Worm (Caenorhabditis elegans) whole organism, L3 larva: Measurements from ENCODE around the gene F38B7.3.

Experiments
- R02D3.7 ChIP-seq: fragments of 150-350 bp; optimal IDR thresholded peaks from 2 replicates; lab custom pipeline; 2014; ENCODE audit warnings: missing biosample characterization, missing genetic modification characterization
- ZK546.5 ChIP-seq: sonication (generic microtip); optimal IDR thresholded peaks from 2 replicates; lab custom pipeline; 2017; ENCODE audit warnings: missing biosample characterization, missing genetic modification characterization
- aly-2 ChIP-seq: fragments of 150-350 bp; optimal IDR thresholded peaks from 2 replicates; lab custom pipeline; 2014; ENCODE audit warnings: missing biosample characterization, missing genetic modification characterization
- ceh-16 ChIP-seq: sonication (generic microtip); optimal IDR thresholded peaks from 2 replicates; lab custom pipeline; 2017; ENCODE audit warnings: missing biosample characterization, missing genetic modification characterization
- ceh-82 ChIP-seq: fragments of 150-350 bp; optimal IDR thresholded peaks from 2 replicates; lab custom pipeline; 2014; ENCODE audit warnings: missing biosample characterization, missing genetic modification characterization
- egl-27 ChIP-seq: sonication (generic microtip); optimal IDR thresholded peaks from 4 replicates; lab custom pipeline; 2017; ENCODE audit warnings: missing biosample characterization, missing genetic modification reagents, missing genetic modification characterization
- egl-5 ChIP-seq: fragments of 150-350 bp; optimal IDR thresholded peaks from 2 replicates; lab custom pipeline; 2017; ENCODE audit warnings: missing biosample characterization, missing genetic modification reagents, missing genetic modification characterization, inconsistent platforms
- elt-1 ChIP-seq: fragments of 150-350 bp; optimal IDR thresholded peaks from 2 replicates; lab custom pipeline; 2014; ENCODE audit warnings: missing biosample characterization, missing genetic modification characterization
- elt-2 ChIP-seq: sonication (generic microtip); optimal IDR thresholded peaks from 2 replicates; lab custom pipeline; 2016; ENCODE audit warnings: missing genetic modification reagents, mild to moderate bottlenecking, missing genetic modification characterization, missing compliant biosample characterization
- elt-3 ChIP-seq, 3 experiments: fragments of 150-350 bp in 1 of 3; sonication (generic microtip) in 2 of 3; optimal IDR thresholded peaks; 2 replicates in 2 of 3; 4 replicates in 1 of 3; lab custom pipeline; 2014 to 2017; ENCODE audit warnings: missing biosample characterization in 3 of 3, missing genetic modification characterization in 3 of 3
- eor-1 ChIP-seq, 2 experiments: fragments of 150-350 bp; optimal IDR thresholded peaks; 2 replicates each; lab custom pipeline; 2014 to 2018; ENCODE audit warnings: missing biosample characterization in 2 of 2, missing genetic modification characterization in 2 of 2
- fkh-10 ChIP-seq: sonication (generic microtip); optimal IDR thresholded peaks from 2 replicates; lab custom pipeline; 2017; ENCODE audit warnings: missing biosample characterization, missing genetic modification reagents, missing genetic modification characterization
- fkh-2 ChIP-seq: fragments of 150-350 bp; optimal IDR thresholded peaks from 2 replicates; lab custom pipeline; 2014; ENCODE audit warnings: missing biosample characterization, missing genetic modification reagents, missing genetic modification characterization
- fos-1 ChIP-seq: fragments of 150-350 bp; optimal IDR thresholded peaks from 2 replicates; lab custom pipeline; 2014; ENCODE audit warnings: missing biosample characterization, missing genetic modification characterization
- jun-1 ChIP-seq: fragments of 150-350 bp; optimal IDR thresholded peaks from 2 replicates; lab custom pipeline; 2014; ENCODE audit warnings: missing biosample characterization, missing genetic modification reagents, missing genetic modification characterization
- lin-15B ChIP-seq: fragments of 150-350 bp; optimal IDR thresholded peaks from 2 replicates; lab custom pipeline; 2014; ENCODE audit warnings: missing biosample characterization, missing genetic modification characterization
- lsy-12 ChIP-seq: sonication (generic microtip); optimal IDR thresholded peaks from 2 replicates; lab custom pipeline; 2016; ENCODE audit warnings: mild to moderate bottlenecking, missing genetic modification characterization, missing compliant biosample characterization
- mdl-1 ChIP-seq: fragments of 150-350 bp; optimal IDR thresholded peaks from 2 replicates; lab custom pipeline; 2014; ENCODE audit warnings: missing biosample characterization, missing genetic modification characterization
- mml-1 ChIP-seq: fragments of 150-350 bp; sonication (generic microtip); optimal IDR thresholded peaks from 3 replicates; lab custom pipeline; 2014; ENCODE audit warnings: missing biosample characterization, missing genetic modification characterization
- nfya-1 ChIP-seq: sonication (generic microtip); optimal IDR thresholded peaks from 2 replicates; lab custom pipeline; 2017; ENCODE audit warnings: missing genetic modification characterization, mild to moderate bottlenecking, missing compliant biosample characterization, antibody characterized with exemption, moderate library complexity; ENCODE audit not compliant: insufficient read depth
- nhr-11 ChIP-seq: fragments of 150-350 bp; optimal IDR thresholded peaks from 2 replicates; lab custom pipeline; 2014; ENCODE audit warnings: missing biosample characterization, missing genetic modification characterization
- nhr-237 ChIP-seq: fragments of 150-350 bp; optimal IDR thresholded peaks from 2 replicates; lab custom pipeline; 2014; ENCODE audit warnings: missing biosample characterization, missing genetic modification characterization
- nhr-25 ChIP-seq: sonication (generic microtip); optimal IDR thresholded peaks from 2 replicates; lab custom pipeline; 2017; ENCODE audit warnings: missing biosample characterization, missing genetic modification characterization
- nhr-43 ChIP-seq: sonication (generic microtip); optimal IDR thresholded peaks from 2 replicates; lab custom pipeline; 2016; ENCODE audit warnings: mild to moderate bottlenecking, missing genetic modification characterization, missing compliant biosample characterization; ENCODE audit not compliant: poor library complexity, severe bottlenecking
- nhr-67 ChIP-seq: fragments of 150-350 bp; optimal IDR thresholded peaks from 2 replicates; lab custom pipeline; 2014; ENCODE audit warnings: missing biosample characterization, missing genetic modification characterization
- pha-4 ChIP-seq: fragments of 150-350 bp; optimal IDR thresholded peaks from 2 replicates; lab custom pipeline; 2014; ENCODE audit warnings: missing biosample characterization, missing genetic modification reagents, missing genetic modification characterization
- pqm-1 ChIP-seq: fragments of 150-350 bp; optimal IDR thresholded peaks from 2 replicates; lab custom pipeline; 2017; ENCODE audit warnings: missing biosample characterization, missing genetic modification characterization, inconsistent platforms
- skn-1 ChIP-seq: fragments of 150-350 bp; optimal IDR thresholded peaks from 2 replicates; lab custom pipeline; 2014; ENCODE audit warnings: missing biosample characterization, missing genetic modification characterization
- tbx-2 ChIP-seq: sonication (generic microtip); optimal IDR thresholded peaks from 2 replicates; lab custom pipeline; 2016; ENCODE audit warnings: mild to moderate bottlenecking, missing genetic modification characterization, missing compliant biosample characterization
- unc-39 ChIP-seq: sonication (generic microtip); optimal IDR thresholded peaks from 4 replicates; lab custom pipeline; 2017; ENCODE audit warnings: missing biosample characterization, missing genetic modification characterization
- unc-62 ChIP-seq: fragments of 150-350 bp; sonication (generic microtip); optimal IDR thresholded peaks from 4 replicates; lab custom pipeline; 2014; ENCODE audit warnings: missing biosample characterization, missing genetic modification reagents, missing genetic modification characterization
- zag-1 ChIP-seq: fragments of 150-350 bp; optimal IDR thresholded peaks from 2 replicates; lab custom pipeline; 2014; ENCODE audit warnings: missing biosample characterization, missing genetic modification characterization
- ztf-11 ChIP-seq: fragments of 150-350 bp; optimal IDR thresholded peaks from 2 replicates; lab custom pipeline; 2014; ENCODE audit warnings: missing biosample characterization, missing genetic modification characterization
- ztf-4 ChIP-seq: fragments of 150-350 bp; optimal IDR thresholded peaks from 2 replicates; lab custom pipeline; 2014; ENCODE audit warnings: missing biosample characterization, missing genetic modification characterization

Gene F38B7.3

DNA sequence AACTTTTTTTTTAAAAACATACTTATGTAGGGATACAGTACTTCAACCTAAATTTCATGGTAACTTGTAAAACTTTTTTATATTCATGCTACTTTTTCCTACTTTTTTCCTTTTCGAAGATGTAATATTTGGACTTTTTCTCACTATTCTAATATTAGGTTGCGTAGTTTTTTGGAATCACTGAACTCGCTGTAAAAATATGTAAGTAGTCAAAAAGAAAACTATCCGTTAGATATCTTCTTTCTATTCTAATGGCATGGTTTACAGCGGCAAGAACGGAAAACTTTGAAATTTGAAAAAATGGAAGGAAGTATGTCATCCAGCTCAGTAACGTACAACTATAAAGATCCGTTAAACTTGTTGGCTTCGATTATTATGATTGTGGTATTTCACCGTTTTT is 40.5 kb downstream of the F38B7.3 start, which contains the start of gene srx-82:
Gene srx-82, plus strand, starts transcription at position 301 of the 400 bp plus-strand sequence.
- TF ChIP-seq egl-27 (no peak), aly-2 (tag; lab: Kevin White, UChicago) (no peak), elt-3 (tag; optimal IDR thresholded peaks at IDR 0.05; lab: Kevin White, UChicago) (no peak), ztf-4 (tag; lab: Kevin White, UChicago) (no peak), R02D3.7 (tag; lab: Kevin White, UChicago) (no peak), lsy-12 (tag; lab: Kevin White, UChicago) (no peak), pha-4 (tag; lab: Kevin White, UChicago) (no peak), lin-15B (tag; lab: Kevin White, UChicago) (no peak), skn-1 (no peak), unc-62 (GFP tag; lab: Kevin White, UChicago) (no peak), fkh-10 (GFP tag; lab: Kevin White, UChicago) (no peak), eor-1 (tag; optimal IDR thresholded peaks at IDR 0.05; lab: Kevin White, UChicago) (no peak), nhr-25 (tag; lab: Kevin White, UChicago) (no peak), egl-5 (tag; lab: Kevin White, UChicago) (no peak)

DNA sequence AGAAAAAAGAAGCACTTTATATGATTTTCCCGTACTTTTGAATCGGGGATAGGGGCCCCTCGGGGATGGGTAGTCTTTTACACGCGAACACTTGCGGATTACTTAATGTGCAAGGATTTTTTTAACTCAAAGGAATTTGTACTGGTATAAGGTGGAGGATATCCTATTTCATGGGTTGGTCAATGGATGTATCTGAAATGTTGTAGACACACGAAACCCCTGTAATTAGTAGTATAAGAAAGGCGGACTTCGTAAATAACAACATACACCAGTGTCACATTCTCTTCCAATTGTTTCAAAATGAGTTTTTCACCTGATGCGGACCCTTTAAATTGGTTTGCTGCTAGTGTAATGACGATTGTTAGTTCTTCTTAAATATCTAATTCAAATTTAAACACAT is 44.5 kb downstream of the F38B7.3 start, which contains the start of gene srx-80:
Gene srx-80, plus strand, starts transcription at position 301 of the 400 bp plus-strand sequence.
- TF ChIP-seq mdl-1 (tag; lab: Kevin White, UChicago) (no peak), ztf-11 (tag; lab: Kevin White, UChicago) (no peak), lin-15B (tag; lab: Kevin White, UChicago) (no peak), ZK546.5 (no peak), R02D3.7 (tag; lab: Kevin White, UChicago) (no peak), nhr-43 (tag; lab: Kevin White, UChicago) (no peak), egl-5 (tag; lab: Kevin White, UChicago) (no peak), pha-4 (tag; lab: Kevin White, UChicago) (no peak), zag-1 (tag; lab: Kevin White, UChicago) (no peak), nfya-1 (no peak), lsy-12 (tag; lab: Kevin White, UChicago) (no peak), unc-39 (tag; lab: Kevin White, UChicago) (no peak), jun-1 (tag; lab: Kevin White, UChicago) (no peak), pqm-1 (tag; lab: Kevin White, UChicago) (no peak), ceh-82 (tag; lab: Kevin White, UChicago) (no peak)
- TF ChIP-seq, all 47 proteins: peak for 0

DNA sequence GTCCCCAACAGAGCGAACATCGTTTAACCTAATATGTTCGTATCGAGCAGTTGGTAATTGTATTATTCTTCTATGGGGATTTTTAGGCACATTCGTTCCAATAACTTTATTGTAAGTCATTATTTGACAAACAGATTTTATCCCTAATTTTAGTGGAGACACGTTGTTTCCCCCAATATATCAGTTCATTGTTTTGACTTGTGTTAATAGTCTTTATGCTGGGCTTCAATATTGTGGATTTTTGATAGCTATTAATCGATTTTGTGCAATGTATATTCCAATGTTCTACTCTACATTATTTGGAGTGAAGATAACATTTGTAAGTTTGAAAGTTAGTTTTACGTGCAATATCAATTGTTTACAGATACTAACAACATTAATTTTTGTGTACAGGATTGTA is 45.0 kb downstream of the F38B7.3 start:
- TF ChIP-seq ceh-16 (tag; lab: Kevin White, UChicago) (no peak), R02D3.7 (tag; lab: Kevin White, UChicago) (no peak), elt-1 (tag; lab: Kevin White, UChicago) (no peak), mml-1 (tag; lab: Kevin White, UChicago) (no peak), ZK546.5 (no peak), ztf-11 (tag; lab: Kevin White, UChicago) (no peak), pqm-1 (tag; lab: Kevin White, UChicago) (no peak), egl-27 (no peak), nhr-67 (tag; lab: Kevin White, UChicago) (no peak)
- TF ChIP-seq, all 47 proteins: peak for 0

DNA sequence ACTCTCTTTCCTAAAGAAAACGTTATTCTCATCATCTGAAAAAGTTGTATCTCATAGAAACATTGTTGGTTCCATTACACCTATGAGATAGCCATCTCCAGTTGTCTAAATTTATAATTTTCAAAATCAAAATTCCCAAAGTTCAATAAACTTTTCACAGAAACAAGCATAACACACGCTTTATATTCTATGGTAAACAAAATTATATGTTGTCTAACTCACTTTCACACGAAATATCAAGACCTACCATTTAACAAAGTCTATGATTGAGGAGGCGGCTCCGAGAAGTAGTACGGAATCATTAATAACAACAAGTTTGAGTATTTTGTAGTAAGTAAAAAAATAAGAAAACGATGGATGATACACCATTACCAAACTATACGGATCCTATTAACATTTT is 49.9 kb downstream of the F38B7.3 start, which contains the start of gene srx-84:
Gene srx-84, plus strand, starts transcription at position 301 of the 400 bp plus-strand sequence.
- TF ChIP-seq nhr-67 (tag; lab: Kevin White, UChicago) (no peak), mml-1 (tag; lab: Kevin White, UChicago) (no peak), nhr-11 (tag; lab: Kevin White, UChicago) (no peak), zag-1 (tag; lab: Kevin White, UChicago) (no peak), ceh-16 (tag; lab: Kevin White, UChicago) (no peak), nhr-237 (tag; lab: Kevin White, UChicago) (no peak), lin-15B (tag; lab: Kevin White, UChicago) (no peak), fos-1 (tag; lab: Kevin White, UChicago) (no peak), R02D3.7 (tag; lab: Kevin White, UChicago) (no peak), aly-2 (tag; lab: Kevin White, UChicago) (no peak), elt-2 (tag; lab: Kevin White, UChicago) (no peak), fkh-2 (no peak), nfya-1 (no peak), tbx-2 (tag; lab: Kevin White, UChicago) (no peak), unc-62 (GFP tag; lab: Kevin White, UChicago) (no peak), nhr-25 (tag; lab: Kevin White, UChicago) (no peak), elt-1 (tag; lab: Kevin White, UChicago) (no peak)
